Worm (Caenorhabditis elegans): Measurements from ENCODE around the gene lgc-23.

DNA sequence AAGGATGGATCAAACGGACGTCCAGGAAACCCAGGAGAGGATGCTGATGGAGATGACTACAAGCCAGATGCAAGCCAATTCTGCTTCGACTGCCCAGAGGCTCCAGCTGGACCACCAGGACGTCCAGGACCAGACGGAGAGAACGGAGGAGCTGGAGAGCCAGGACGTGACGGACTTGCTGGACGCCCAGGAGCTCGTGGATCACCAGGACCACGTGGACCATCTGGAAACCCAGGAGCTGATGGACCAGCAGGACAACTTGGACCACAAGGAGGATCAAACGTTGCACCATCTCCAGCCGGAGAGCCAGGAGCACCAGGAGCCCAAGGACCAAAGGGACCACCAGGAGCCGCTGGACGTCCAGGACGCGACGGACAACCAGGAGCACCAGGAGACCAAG is 40.5 kb downstream of the lgc-23 start:
- no peak for TF ChIP-seq unc-39 (tag; optimal IDR thresholded peaks at IDR 0.05)
- TF ChIP-seq aly-2 (tag; optimal IDR thresholded peaks at IDR 0.05): no peak
- TF ChIP-seq snpc-4 (tag; optimal IDR thresholded peaks at IDR 0.05): no peak
- no peak for TF ChIP-seq fkh-10 (GFP tag; optimal IDR thresholded peaks at IDR 0.05)

Data from whole organism, L4 larva.